Worm (Caenorhabditis elegans) whole organism, young adult: ENCODE results near the gene C48B4.13.
A peak's percentile ranks its signal among the peaks of the same experiment; 100 is the strongest.

ENCODE experiments used
- Y56A3A.18 ChIP-seq: fragments of 200-800 bp; sonication (Bioruptor generic); IDR thresholded peaks from 2 replicates; pipeline ENCODE4 v1.3.6; 2022; ENCODE audit warnings: missing genetic modification reagents, missing genetic modification characterization, missing compliant biosample characterization
- lin-35 ChIP-seq, 3 experiments: fragments of 150-350 bp in 2 of 3; sonication (generic microtip) in 1 of 3; optimal IDR thresholded peaks; 2 replicates each; lab custom pipeline; 2014 to 2018; ENCODE audit warnings: missing biosample characterization in 3 of 3, missing genetic modification characterization in 3 of 3, missing genetic modification reagents in 3 of 3
- nhr-179 ChIP-seq: sonication (generic microtip); optimal IDR thresholded peaks from 2 replicates; lab custom pipeline; 2016; ENCODE audit warnings: mild to moderate bottlenecking, missing genetic modification characterization, missing compliant biosample characterization
- somi-1 ChIP-seq: fragments of 200-800 bp; sonication (Bioruptor generic); optimal IDR thresholded peaks from 2 replicates; lab custom pipeline; 2018; ENCODE audit warnings: mild to moderate bottlenecking, missing genetic modification characterization, missing compliant biosample characterization
- tbx-9 ChIP-seq: sonication (generic microtip); optimal IDR thresholded peaks from 2 replicates; lab custom pipeline; 2016; ENCODE audit warnings: borderline replicate concordance, missing genetic modification characterization, inconsistent platforms, missing compliant biosample characterization

DNA sequence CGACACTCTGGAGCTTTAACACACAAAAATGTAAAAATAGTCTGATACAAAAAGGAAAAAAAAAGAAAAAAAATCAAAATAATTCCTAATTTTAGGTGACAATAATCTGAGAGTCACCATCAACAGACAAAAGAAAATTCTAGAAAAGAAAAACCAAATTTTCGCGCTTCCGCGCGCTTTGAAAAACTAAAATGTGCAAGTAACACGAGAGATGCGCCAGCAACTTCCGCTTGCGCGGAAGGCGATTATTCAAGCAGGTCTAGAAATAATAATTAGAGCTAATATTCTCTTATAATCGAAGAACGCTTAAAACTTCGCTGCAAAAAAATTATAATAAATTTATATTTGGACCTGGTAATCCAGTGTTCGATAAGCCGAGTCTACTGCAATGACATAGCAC lies 48.4 kb downstream of the C48B4.13 start:
- TF ChIP-seq somi-1 (GFP tag; lab: Kevin White, UChicago) = no peak
- no peak for TF ChIP-seq nhr-179 (tag; lab: Kevin White, UChicago)
- TF ChIP-seq lin-35 (GFP tag; optimal IDR thresholded peaks at IDR 0.05; lab: Kevin White, UChicago) = peak; percentile 56 to 92 (median 88)
- TF ChIP-seq tbx-9 (tag; lab: Kevin White, UChicago) = no peak
- 0 out of 2 replicates have a peak, but pooled peaks have one; percentile 45 for TF ChIP-seq Y56A3A.18 (GFP tag; lab: Robert Waterston, UW)
